Worm (Caenorhabditis elegans) whole organism, L2 larva: ENCODE data around the gene srz-72.

ENCODE experiments used
- lsy-2 ChIP-seq, 2 experiments: fragments of 150-350 bp in 1 of 2; sonication (generic microtip) in 1 of 2; optimal IDR thresholded peaks; 2 replicates each; lab custom pipeline; 2014 to 2017; ENCODE audit warnings: missing biosample characterization in 2 of 2, missing genetic modification characterization in 2 of 2
- nhr-77 ChIP-seq: fragments of 150-350 bp; optimal IDR thresholded peaks from 2 replicates; lab custom pipeline; 2014; ENCODE audit warnings: missing biosample characterization, missing genetic modification characterization
- unc-39 ChIP-seq: fragments of 150-350 bp; optimal IDR thresholded peaks from 2 replicates; lab custom pipeline; 2014; ENCODE audit warnings: missing biosample characterization, missing genetic modification characterization
- unc-55 ChIP-seq: fragments of 150-350 bp; sonication (generic microtip); optimal IDR thresholded peaks from 3 replicates; lab custom pipeline; 2014; ENCODE audit warnings: missing biosample characterization, missing genetic modification reagents, missing genetic modification characterization

DNA sequence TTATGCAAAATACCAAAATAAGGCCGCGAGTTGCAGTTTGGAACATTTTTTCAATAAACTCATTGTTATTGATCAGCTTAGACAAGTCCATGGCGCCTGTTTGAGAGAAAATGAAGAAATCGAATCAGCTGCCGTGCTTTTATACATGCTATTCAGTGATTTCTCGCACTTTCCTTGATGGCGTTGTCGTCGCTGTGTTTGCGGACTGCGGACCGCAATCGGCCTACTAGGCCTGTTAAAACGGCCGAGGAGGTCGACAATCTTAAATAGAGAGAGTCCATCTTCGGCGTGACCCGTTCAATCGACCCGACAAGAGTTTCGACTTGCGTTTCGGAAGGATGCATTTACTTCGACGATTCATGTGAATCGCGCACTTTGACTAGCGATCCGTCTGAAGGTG, 8.2 kb upstream of the srz-72 start, which contains the start of gene srz-75:
- TF ChIP-seq lsy-2 (tag; optimal IDR thresholded peaks at IDR 0.05; lab: Kevin White, UChicago) (no peak), unc-55 (GFP tag; lab: Kevin White, UChicago) (no peak), nhr-77 (no peak), unc-39 (tag; lab: Kevin White, UChicago) (no peak)
